Worm (Caenorhabditis elegans) whole organism, late embryonic: ENCODE data around the gene mes-4.

Source experiments
- ama-1 ChIP-seq: fragments of 150-350 bp; optimal IDR thresholded peaks from 2 replicates; lab custom pipeline; 2014
- dmd-4 ChIP-seq: sonication (generic microtip); optimal IDR thresholded peaks from 2 replicates; lab custom pipeline; 2016; ENCODE audit warnings: borderline replicate concordance, missing genetic modification characterization, missing compliant biosample characterization
- lin-11 ChIP-seq: fragments of 200-800 bp; sonication (Bioruptor generic); optimal IDR thresholded peaks from 2 replicates; lab custom pipeline; 2018; ENCODE audit warnings: mild to moderate bottlenecking, missing genetic modification characterization, missing compliant biosample characterization
- nfya-1 ChIP-seq: sonication (generic microtip); optimal IDR thresholded peaks from 2 replicates; lab custom pipeline; 2017; ENCODE audit warnings: missing genetic modification characterization, mild to moderate bottlenecking, missing compliant biosample characterization, antibody characterized with exemption, moderate library complexity
- nhr-11 ChIP-seq: fragments of 150-350 bp; optimal IDR thresholded peaks from 2 replicates; lab custom pipeline; 2014; ENCODE audit warnings: missing biosample characterization, missing genetic modification characterization
- pag-3 ChIP-seq: sonication (generic microtip); optimal IDR thresholded peaks from 2 replicates; lab custom pipeline; 2016; ENCODE audit warnings: missing compliant biosample characterization, missing genetic modification characterization, borderline replicate concordance
- pqm-1 ChIP-seq: sonication (generic microtip); optimal IDR thresholded peaks from 2 replicates; lab custom pipeline; 2016; ENCODE audit warnings: missing genetic modification characterization, missing compliant biosample characterization

- TF ChIP-seq lin-11 (tag; lab: Kevin White, UChicago) = no peak
- no peak for TF ChIP-seq pag-3 (tag; lab: Kevin White, UChicago)
- TF ChIP-seq nhr-11 = no peak
- no peak for TF ChIP-seq dmd-4 (tag; lab: Kevin White, UChicago)
- TF ChIP-seq ama-1 (lab: Kevin White, UChicago) = no peak
- no peak for TF ChIP-seq nfya-1 (tag; lab: Kevin White, UChicago)
- no peak for TF ChIP-seq pqm-1 (tag; lab: Kevin White, UChicago)
These were observed 8.7 kb downstream of the mes-4 start, which contains the start of gene srd-19 for ce11 chrV:13428660-13429059.
